Worm (Caenorhabditis elegans): ENCODE data around the gene wdr-5.3.

- no peak for TF ChIP-seq efl-1 (GFP tag; optimal IDR thresholded peaks at IDR 0.05)
- TF ChIP-seq cebp-2 (GFP tag; IDR thresholded peaks at IDR 0.05) = no peak
- TF ChIP-seq hlh-26 (GFP tag; conservative IDR thresholded peaks at IDR 0.05) = no peak
- no peak for TF ChIP-seq ztf-22 (GFP tag; optimal IDR thresholded peaks at IDR 0.05)
- no peak for TF ChIP-seq lir-1 (GFP tag; conservative IDR thresholded peaks at IDR 0.05)
These were observed 13.3 kb upstream of the wdr-5.3 start for ce11 chrV:10723583-10723982.
